Fruit fly (Drosophila melanogaster): Measurements from ENCODE around the gene CG11131.

DNA sequence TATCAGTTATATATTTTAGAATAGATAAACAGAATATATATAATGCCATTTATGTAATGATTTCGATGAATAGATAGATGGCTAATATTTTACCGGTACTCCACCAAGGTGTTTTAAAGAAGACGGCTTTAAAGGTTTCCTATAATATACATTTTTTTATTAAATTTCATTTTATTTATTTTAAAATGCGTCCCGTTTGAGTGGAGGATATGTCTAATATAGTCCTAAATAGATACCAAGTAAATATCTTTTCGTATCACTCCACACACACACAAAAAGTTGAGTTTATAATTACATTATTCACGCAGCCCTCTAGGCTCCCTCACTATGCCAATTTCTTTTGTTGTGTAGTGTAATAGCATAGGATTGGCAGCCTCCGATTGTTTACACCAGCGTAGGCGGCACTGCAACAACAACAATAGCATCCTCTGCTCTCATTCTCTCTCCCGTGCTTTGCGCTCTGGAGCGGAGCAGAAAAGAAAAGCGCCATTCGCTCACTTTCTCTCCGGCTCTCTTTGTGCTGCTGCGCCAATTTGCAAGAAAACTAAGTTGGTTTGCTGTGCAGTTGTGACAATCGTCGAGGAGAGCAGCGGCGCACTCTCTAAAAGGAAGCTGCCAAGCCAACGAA lies 11.5 kb downstream of the CG11131 start, which contains the start of gene CG12768:
- no peak for TF ChIP-seq CG7045 (GFP tag; optimal IDR thresholded peaks at IDR 0.05)
- TF ChIP-seq Clk (GFP tag; optimal IDR thresholded peaks at IDR 0.05), result no peak
- TF ChIP-seq cic (GFP tag; optimal IDR thresholded peaks at IDR 0.05), result no peak
- no peak for TF ChIP-seq cnc (optimal IDR thresholded peaks at IDR 0.05)
- TF ChIP-seq CG11617 (GFP tag; optimal IDR thresholded peaks at IDR 0.05), result no peak
